Worm (Caenorhabditis elegans): ENCODE data around the gene F22F7.7.

Gene F22F7.7

ce11 chrV:2139918-2140317, at the start of gene F22F7.7:
TSS of gene F22F7.7 (minus strand) at chrV:2140042.
- TF ChIP-seq ztf-4 (tag; optimal IDR thresholded peaks at IDR 0.05) = no peak
- no peak for TF ChIP-seq efl-3 (GFP tag; optimal IDR thresholded peaks at IDR 0.05)
- no peak for TF ChIP-seq blmp-1 (tag; optimal IDR thresholded peaks at IDR 0.05)
- no peak for TF ChIP-seq sup-37 (GFP tag; optimal IDR thresholded peaks at IDR 0.05)
- TF ChIP-seq swsn-7 (tag; optimal IDR thresholded peaks at IDR 0.05) = no peak
- no peak for TF ChIP-seq pqm-1 (tag; optimal IDR thresholded peaks at IDR 0.05)
- TF ChIP-seq nhr-20 (tag; optimal IDR thresholded peaks at IDR 0.05) = no peak
- TF ChIP-seq fos-1 (tag; optimal IDR thresholded peaks at IDR 0.05) = no peak
- no peak for TF ChIP-seq nhr-84 (tag; optimal IDR thresholded peaks at IDR 0.05)
- no peak for TF ChIP-seq lin-39 (tag; optimal IDR thresholded peaks at IDR 0.05)

- no peak for TF ChIP-seq lin-39 (tag; optimal IDR thresholded peaks at IDR 0.05)
- no peak for TF ChIP-seq pqm-1 (tag; optimal IDR thresholded peaks at IDR 0.05)
- TF ChIP-seq mep-1 (tag; optimal IDR thresholded peaks at IDR 0.05) = no peak
Measured at ce11 chrV:2187864-2188345, 48.1 kb upstream of the F22F7.7 start, which contains the start of gene Y5H2B.3. TSS of gene Y5H2B.3 (plus strand) at chrV:2188295.

- no peak for TF ChIP-seq nhr-77 (tag; optimal IDR thresholded peaks at IDR 0.05)
- no peak for TF ChIP-seq C04F5.9 (tag; optimal IDR thresholded peaks at IDR 0.05)
- TF ChIP-seq lin-35 (GFP tag; optimal IDR thresholded peaks at IDR 0.05) = no peak
- TF ChIP-seq zip-4 (GFP tag; optimal IDR thresholded peaks at IDR 0.05) = no peak
- no peak for TF ChIP-seq ztf-4 (tag; optimal IDR thresholded peaks at IDR 0.05)
- no peak for TF ChIP-seq nhr-84 (tag; optimal IDR thresholded peaks at IDR 0.05)
- peak in 1 of 3 experiments; percentile 1 for TF ChIP-seq dpl-1 (GFP tag; optimal IDR thresholded peaks at IDR 0.05)
- TF ChIP-seq unc-62 (GFP tag; optimal IDR thresholded peaks at IDR 0.05) = no peak
- TF ChIP-seq nhr-71 (tag; optimal IDR thresholded peaks at IDR 0.05) = no peak
- no peak for TF ChIP-seq swsn-7 (tag; optimal IDR thresholded peaks at IDR 0.05)
- no peak for TF ChIP-seq grh-1 (GFP tag; IDR thresholded peaks at IDR 0.05)
- TF ChIP-seq pag-3 (tag; optimal IDR thresholded peaks at IDR 0.05; ENCODE audit: borderline replicate concordance, insufficient read depth) = no peak
- no peak for TF ChIP-seq egl-13 (tag; optimal IDR thresholded peaks at IDR 0.05)
- no peak for TF ChIP-seq efl-1 (optimal IDR thresholded peaks at IDR 0.05)
- TF ChIP-seq efl-1 (GFP tag; optimal IDR thresholded peaks at IDR 0.05 in 1 of 2) = peak in 1 of 2 experiments; percentile 10
- no peak for TF ChIP-seq sox-4 (tag; optimal IDR thresholded peaks at IDR 0.05)
- TF ChIP-seq mep-1 (tag; optimal IDR thresholded peaks at IDR 0.05) = no peak
Measured at ce11 chrV:2185486-2185885, 45.6 kb upstream of the F22F7.7 start.

ce11 chrV:2183162-2183561, 43.3 kb upstream of the F22F7.7 start, which contains the start of gene cyp-33C2:
TSS of gene cyp-33C2 (plus strand) at chrV:2183488.
- TF ChIP-seq efl-1 (optimal IDR thresholded peaks at IDR 0.05) (peak in 1 of 2 experiments; percentile 2), efl-1 (GFP tag; optimal IDR thresholded peaks at IDR 0.05 in 1 of 2) (peak in 1 of 2 experiments; percentile 84), ztf-4 (tag; optimal IDR thresholded peaks at IDR 0.05) (no peak)

ce11 chrV:2181738-2182137, 41.9 kb upstream of the F22F7.7 start, which contains the start of gene srbc-16:
TSS of gene srbc-16 (plus strand) at chrV:2182038.
- no peak for TF ChIP-seq ama-1 (optimal IDR thresholded peaks at IDR 0.05)
- no peak for TF ChIP-seq unc-130 (tag; optimal IDR thresholded peaks at IDR 0.05)

ce11 chrV:2179214-2179613, 39.4 kb upstream of the F22F7.7 start, which contains the start of gene cyp-33C1:
TSS of gene cyp-33C1 (plus strand) at chrV:2179514.
- TF ChIP-seq efl-3 (GFP tag; optimal IDR thresholded peaks at IDR 0.05) = no peak
- no peak for TF ChIP-seq nhr-19 (GFP tag; conservative IDR thresholded peaks at IDR 0.05)

ce11 chrV:2177307-2177764, 37.5 kb upstream of the F22F7.7 start, which contains the start of gene srbc-17:
TSS of gene srbc-17 (plus strand) at chrV:2177714.
- TF ChIP-seq hlh-4 (tag; optimal IDR thresholded peaks at IDR 0.05) = no peak
- TF ChIP-seq ets-5 (GFP tag; IDR thresholded peaks at IDR 0.05) = no peak
- no peak for TF ChIP-seq unc-98 (GFP tag; IDR thresholded peaks at IDR 0.05)

Data from whole organism, L1 larva.